Fruit fly (Drosophila melanogaster) whole organism, embryonic: ENCODE measurements around the gene gukh.

Experiments
- Blimp-1 ChIP-seq: fragments of 200-800 bp; sonication (Bioruptor generic); optimal IDR thresholded peaks from 3 replicates; lab custom pipeline; 2018; ENCODE audit warnings: missing biosample characterization, missing genetic modification characterization, mild to moderate bottlenecking, moderate library complexity, missing genetic modification reagents
- Bteb2 ChIP-seq: fragments of 200-800 bp; sonication (Bioruptor generic); optimal IDR thresholded peaks from 2 replicates; lab custom pipeline; 2016; ENCODE audit warnings: missing biosample characterization, missing genetic modification characterization
- CG10654 ChIP-seq: fragments of 200-800 bp; sonication (Bioruptor generic); optimal IDR thresholded peaks from 2 replicates; lab custom pipeline; 2016; ENCODE audit warnings: missing biosample characterization, missing genetic modification characterization
- CG11696 ChIP-seq: fragments of 200-800 bp; sonication (Bioruptor generic); IDR thresholded peaks from 2 replicates; pipeline ENCODE4 v1.3.6; 2022; ENCODE audit warnings: missing biosample characterization, missing genetic modification characterization
- CG12299 ChIP-seq: fragments of 200-800 bp; sonication (Bioruptor generic); optimal IDR thresholded peaks from 2 replicates; lab custom pipeline; 2018; ENCODE audit warnings: missing biosample characterization, mild to moderate bottlenecking, missing genetic modification characterization
- CG13287 ChIP-seq: fragments of 200-800 bp; sonication (Bioruptor generic); IDR thresholded peaks from 2 replicates; pipeline ENCODE4 v1.3.6; 2022; ENCODE audit warnings: missing biosample characterization, missing genetic modification characterization; ENCODE audit not compliant: partially characterized antibody
- CG13296 ChIP-seq: fragments of 200-800 bp; sonication (Bioruptor generic); optimal IDR thresholded peaks from 3 replicates; lab custom pipeline; 2018; ENCODE audit warnings: missing biosample characterization, mild to moderate bottlenecking, missing genetic modification characterization
- CG14014 ChIP-seq: fragments of 200-800 bp; sonication (Bioruptor generic); IDR thresholded peaks from 2 replicates; pipeline ENCODE4 v1.3.6; 2022; ENCODE audit warnings: missing biosample characterization, missing genetic modification characterization
- CG14965 ChIP-seq: fragments of 200-800 bp; sonication (Bioruptor generic); optimal IDR thresholded peaks from 2 replicates; lab custom pipeline; 2016; ENCODE audit warnings: missing biosample characterization, missing genetic modification characterization, borderline replicate concordance
- CG17361 ChIP-seq: fragments of 200-800 bp; sonication (Bioruptor generic); IDR thresholded peaks from 3 replicates; pipeline ENCODE4 v1.3.6; 2022; ENCODE audit warnings: missing biosample characterization, missing genetic modification characterization
- CG17385 ChIP-seq: fragments of 200-800 bp; sonication (Bioruptor generic); optimal IDR thresholded peaks from 3 replicates; lab custom pipeline; 2018; ENCODE audit warnings: missing biosample characterization, mild to moderate bottlenecking, missing genetic modification characterization
- CG17802 ChIP-seq: fragments of 200-800 bp; sonication (Bioruptor generic); optimal IDR thresholded peaks from 2 replicates; lab custom pipeline; 2018; ENCODE audit warnings: missing biosample characterization, mild to moderate bottlenecking, missing genetic modification characterization, moderate library complexity
- CG18764 ChIP-seq: fragments of 200-800 bp; sonication (Bioruptor generic); optimal IDR thresholded peaks from 3 replicates; lab custom pipeline; 2016; ENCODE audit warnings: missing biosample characterization, missing genetic modification characterization
- CG2116 ChIP-seq: fragments of 200-800 bp; sonication (Bioruptor generic); optimal IDR thresholded peaks from 3 replicates; lab custom pipeline; 2018; ENCODE audit warnings: missing biosample characterization, mild to moderate bottlenecking, missing genetic modification characterization
- CG30403 ChIP-seq: fragments of 200-800 bp; sonication (Bioruptor generic); optimal IDR thresholded peaks from 3 replicates; lab custom pipeline; 2016; ENCODE audit warnings: missing biosample characterization, missing genetic modification characterization
- CG31224 ChIP-seq: fragments of 200-800 bp; sonication (Bioruptor generic); IDR thresholded peaks from 2 replicates; pipeline ENCODE4 v1.3.6; 2022; ENCODE audit warnings: missing biosample characterization, missing genetic modification characterization
- CG31441 ChIP-seq: fragments of 200-800 bp; sonication (Bioruptor generic); IDR thresholded peaks from 2 replicates; pipeline ENCODE4 v1.3.6; 2022; ENCODE audit warnings: missing biosample characterization, missing genetic modification characterization
- CG34224 ChIP-seq: fragments of 200-800 bp; sonication (Bioruptor generic); IDR thresholded peaks from 3 replicates; pipeline ENCODE4 v1.3.6; 2022; ENCODE audit warnings: missing biosample characterization, missing genetic modification characterization; ENCODE audit not compliant: partially characterized antibody
- CG7556 ChIP-seq: fragments of 200-800 bp; sonication (Bioruptor generic); optimal IDR thresholded peaks from 2 replicates; lab custom pipeline; 2017; ENCODE audit warnings: missing biosample characterization, mild to moderate bottlenecking, missing genetic modification characterization
- CG8478 ChIP-seq: fragments of >200 bp; optimal IDR thresholded peaks from 2 replicates; lab custom pipeline; 2018
- CG9817 ChIP-seq: fragments of 200-800 bp; sonication (Bioruptor generic); optimal IDR thresholded peaks from 2 replicates; lab custom pipeline; 2018; ENCODE audit warnings: missing biosample characterization, mild to moderate bottlenecking, missing genetic modification characterization, moderate library complexity
- Eip74EF ChIP-seq, 2 experiments: fragments of 200-800 bp in 1 of 2; fragments of >200 bp in 1 of 2; sonication (Bioruptor generic) in 1 of 2; optimal IDR thresholded peaks; 2 replicates each; lab custom pipeline; 2017 to 2019; ENCODE audit warnings: missing biosample characterization in 2 of 2, missing genetic modification characterization in 2 of 2, mild to moderate bottlenecking in 1 of 2, moderate library complexity in 1 of 2
- GATAe ChIP-seq: fragments of 200-800 bp; sonication (Bioruptor generic); conservative IDR thresholded peaks from 2 replicates; pipeline ENCODE4 v1.3.6; 2022; ENCODE audit warnings: missing biosample characterization, missing genetic modification characterization
- HLH4C ChIP-seq: fragments of 200-800 bp; sonication (Bioruptor generic); IDR thresholded peaks from 3 replicates; pipeline ENCODE4 v1.3.6; 2022; ENCODE audit warnings: missing biosample characterization, missing genetic modification characterization; ENCODE audit not compliant: partially characterized antibody
- HLHmδ ChIP-seq: fragments of 200-800 bp; sonication (Bioruptor generic); optimal IDR thresholded peaks from 2 replicates; lab custom pipeline; 2018; ENCODE audit warnings: missing biosample characterization, mild to moderate bottlenecking, missing genetic modification characterization, moderate library complexity
- Hand ChIP-seq: fragments of 200-800 bp; sonication (Bioruptor generic); optimal IDR thresholded peaks from 2 replicates; lab custom pipeline; 2017; ENCODE audit warnings: mild to moderate bottlenecking, missing biosample characterization, missing genetic modification reagents, missing genetic modification characterization
- Nf-YA ChIP-seq: fragments of 200-800 bp; sonication (Bioruptor generic); IDR thresholded peaks from 2 replicates; pipeline ENCODE4 v1.3.6; 2022; ENCODE audit warnings: missing biosample characterization, missing genetic modification characterization
- Opbp ChIP-seq: fragments of 200-800 bp; sonication (Bioruptor generic); IDR thresholded peaks from 3 replicates; pipeline ENCODE4 v1.3.6; 2022; ENCODE audit warnings: missing biosample characterization, missing genetic modification characterization; ENCODE audit not compliant: partially characterized antibody
- Pdp1 ChIP-seq, 2 experiments: fragments of 200-800 bp; sonication (Bioruptor generic); optimal IDR thresholded peaks; 3 replicates each; lab custom pipeline; 2016; ENCODE audit warnings: missing biosample characterization in 2 of 2, missing genetic modification characterization in 2 of 2, mild to moderate bottlenecking in 1 of 2, moderate library complexity in 1 of 2
- Rx ChIP-seq: fragments of 200-800 bp; sonication (Bioruptor generic); IDR thresholded peaks from 2 replicates; pipeline ENCODE4 v1.3.6; 2022; ENCODE audit warnings: missing biosample characterization, missing genetic modification characterization
- Spps ChIP-seq: fragments of 200-800 bp; sonication (Bioruptor generic); optimal IDR thresholded peaks from 2 replicates; lab custom pipeline; 2018; ENCODE audit warnings: missing biosample characterization, mild to moderate bottlenecking, missing genetic modification characterization
- Trl ChIP-seq, 3 experiments: fragments of >200 bp in 2 of 3; fragments of 200-800 bp in 1 of 3; sonication (Bioruptor generic) in 1 of 3; optimal IDR thresholded peaks; 2 replicates in 1 of 3; 3 replicates in 2 of 3; lab custom pipeline; 2016 to 2017; ENCODE audit warnings: missing biosample characterization in 1 of 3, missing genetic modification characterization in 1 of 3
- aop ChIP-seq: fragments of 200-800 bp; sonication (Bioruptor generic); IDR thresholded peaks from 2 replicates; pipeline ENCODE4 v1.3.6; 2022; ENCODE audit warnings: missing biosample characterization, missing genetic modification characterization
- ash1 ChIP-seq: fragments of 200-800 bp; sonication (Bioruptor generic); optimal IDR thresholded peaks from 2 replicates; lab custom pipeline; 2018; ENCODE audit warnings: missing biosample characterization, mild to moderate bottlenecking, missing genetic modification characterization
- cg ChIP-seq: fragments of 200-800 bp; sonication (Bioruptor generic); optimal IDR thresholded peaks from 3 replicates; lab custom pipeline; 2019; ENCODE audit warnings: missing biosample characterization, mild to moderate bottlenecking, missing genetic modification characterization, moderate library complexity
- chn ChIP-seq: fragments of 200-800 bp; sonication (Bioruptor generic); optimal IDR thresholded peaks from 2 replicates; lab custom pipeline; 2016; ENCODE audit warnings: missing biosample characterization, missing genetic modification characterization
- dmrt11E ChIP-seq: fragments of 200-800 bp; sonication (Bioruptor generic); optimal IDR thresholded peaks from 3 replicates; lab custom pipeline; 2018; ENCODE audit warnings: missing biosample characterization, mild to moderate bottlenecking, missing genetic modification characterization, moderate library complexity
- fd102C ChIP-seq: fragments of 200-800 bp; sonication (Bioruptor generic); optimal IDR thresholded peaks from 2 replicates; lab custom pipeline; 2018; ENCODE audit warnings: missing biosample characterization, mild to moderate bottlenecking, missing genetic modification characterization, moderate library complexity
- gro ChIP-seq: fragments of 200-800 bp; sonication (Bioruptor generic); optimal IDR thresholded peaks from 2 replicates; lab custom pipeline; 2016; ENCODE audit warnings: missing biosample characterization, missing genetic modification characterization
- hkb ChIP-seq, 2 experiments: fragments of 200-800 bp in 1 of 2; fragments of >200 bp in 1 of 2; sonication (Bioruptor generic) in 1 of 2; IDR thresholded peaks in 1 of 2; optimal IDR thresholded peaks in 1 of 2; 2 replicates each; pipeline versions ENCODE4 v1.3.6 to Lab custom; 2017 to 2022; ENCODE audit warnings: missing biosample characterization in 1 of 2, missing genetic modification characterization in 1 of 2
- klu ChIP-seq: fragments of 200-800 bp; sonication (Bioruptor generic); IDR thresholded peaks from 2 replicates; pipeline ENCODE4 v1.3.6; 2022; ENCODE audit warnings: missing biosample characterization, missing genetic modification characterization
- pho ChIP-seq: fragments of 200-800 bp; sonication (Bioruptor generic); optimal IDR thresholded peaks from 2 replicates; lab custom pipeline; 2016; ENCODE audit warnings: missing biosample characterization, missing genetic modification characterization
- ranshi ChIP-seq: fragments of 200-800 bp; sonication (Bioruptor generic); IDR thresholded peaks from 2 replicates; pipeline ENCODE4 v1.3.6; 2022; ENCODE audit warnings: missing biosample characterization, missing genetic modification characterization
- schlank ChIP-seq: fragments of 200-800 bp; sonication (Bioruptor generic); optimal IDR thresholded peaks from 2 replicates; lab custom pipeline; 2018; ENCODE audit warnings: missing biosample characterization, mild to moderate bottlenecking, missing genetic modification characterization
- sd ChIP-seq: fragments of 200-800 bp; sonication (Bioruptor generic); optimal IDR thresholded peaks from 3 replicates; lab custom pipeline; 2018; ENCODE audit warnings: missing biosample characterization, mild to moderate bottlenecking, missing genetic modification characterization, moderate library complexity
- sr ChIP-seq: fragments of 200-800 bp; sonication (Bioruptor generic); IDR thresholded peaks from 3 replicates; pipeline ENCODE4 v1.3.6; 2022; ENCODE audit warnings: missing biosample characterization, missing genetic modification characterization
- tll ChIP-seq, 2 experiments: fragments of 200-800 bp in 1 of 2; fragments of >200 bp in 1 of 2; sonication (Bioruptor generic) in 1 of 2; optimal IDR thresholded peaks; 2 replicates each; lab custom pipeline; 2017 to 2019; ENCODE audit warnings: missing biosample characterization in 2 of 2, missing genetic modification characterization in 2 of 2, mild to moderate bottlenecking in 1 of 2, moderate library complexity in 1 of 2
- usp ChIP-seq: fragments of >200 bp; optimal IDR thresholded peaks from 2 replicates; lab custom pipeline; 2017; ENCODE audit warnings: missing biosample characterization, missing genetic modification characterization

The gukh gene

dm6 chr3R:18983614-18984185 lies at the start of gene gukh, which contains the start of gene snRNP-U1-C (continued):
- peak; percentile 89 for TF ChIP-seq CG9817 (tag; lab: Kevin White, UChicago)
- peak; percentile 41 for TF ChIP-seq Bteb2 (GFP tag; lab: Kevin White, UChicago)
- TF ChIP-seq CG31441 (GFP tag; lab: Robert Waterston, UW): peak; percentile 86
- peak; percentile 80 for TF ChIP-seq klu (GFP tag; lab: Robert Waterston, UW)
- TF ChIP-seq CG31224 (GFP tag; lab: Robert Waterston, UW): peak; percentile 75
- TF ChIP-seq Nf-YA (GFP tag; lab: Robert Waterston, UW): peak; percentile 21; the same call in 1 of the 2 replicates
- TF ChIP-seq CG10654 (GFP tag; lab: Kevin White, UChicago): peak; percentile 69
- TF ChIP-seq ranshi (GFP tag; lab: Robert Waterston, UW): peak; percentile 78
- peak; percentile 56 for TF ChIP-seq Hand
- peak; percentile 76 for TF ChIP-seq CG17361
- TF ChIP-seq sr (GFP tag; lab: Robert Waterston, UW): no peak; the same call in 1 of the 3 replicates
- TF ChIP-seq CG17385 (GFP tag; lab: Kevin White, UChicago): peak; percentile 67
- TF ChIP-seq CG17802 (tag; lab: Kevin White, UChicago): peak; percentile 78
- peak; percentile 73 for TF ChIP-seq CG30403 (GFP tag; lab: Kevin White, UChicago)
- peak; percentile 44; the same call in 1 of the 2 replicates for TF ChIP-seq CG11696 (GFP tag; lab: Robert Waterston, UW)
- TF ChIP-seq Spps: peak; percentile 50
- TF ChIP-seq CG34224: peak; percentile 53
- TF ChIP-seq usp: no peak
- peak; percentile 58 for TF ChIP-seq aop (GFP tag; lab: Robert Waterston, UW)
- peak; percentile 66 for TF ChIP-seq sd (tag; lab: Kevin White, UChicago)
- peak; percentile 77 for TF ChIP-seq CG7556 (GFP tag; lab: Kevin White, UChicago)
- TF ChIP-seq gro: peak; percentile 71
- peak; percentile 77 for TF ChIP-seq Blimp-1 (GFP tag; lab: Kevin White, UChicago)
- no peak for TF ChIP-seq CG14965 (GFP tag; lab: Kevin White, UChicago)
- TF ChIP-seq ash1 (GFP tag; lab: Kevin White, UChicago): no peak
- TF ChIP-seq CG12299 (tag; lab: Kevin White, UChicago): peak; percentile 78
- TF ChIP-seq hkb (optimal IDR thresholded peaks at IDR 0.05; lab: Kevin White, UChicago): no peak
- peak; percentile 88 for TF ChIP-seq hkb (GFP tag; IDR thresholded peaks at IDR 0.05; lab: Robert Waterston, UW)
- TF ChIP-seq CG18764 (GFP tag; lab: Kevin White, UChicago): peak; percentile 56
- peak; percentile 31 for TF ChIP-seq chn (GFP tag; lab: Kevin White, UChicago)
- peak; percentile 32 for TF ChIP-seq pho (GFP tag; lab: Kevin White, UChicago)
- peak; percentile 57; the same call in 2 of the 3 replicates for TF ChIP-seq Opbp (GFP tag; lab: Robert Waterston, UW)
- no peak for TF ChIP-seq fd102C (GFP tag; lab: Kevin White, UChicago)
- TF ChIP-seq CG14014 (GFP tag; lab: Robert Waterston, UW): peak; percentile 92
- peak; percentile 48; the same call in 1 of the 3 replicates for TF ChIP-seq HLH4C (GFP tag; lab: Robert Waterston, UW)
- TF ChIP-seq cg (GFP tag; lab: Kevin White, UChicago): no peak
- TF ChIP-seq Pdp1 (GFP tag; optimal IDR thresholded peaks at IDR 0.05; lab: Kevin White, UChicago): peak; percentile 18 to 84
- peak; percentile 74 for TF ChIP-seq CG13296
- TF ChIP-seq Eip74EF (GFP tag; optimal IDR thresholded peaks at IDR 0.05; lab: Kevin White, UChicago): peak in 1 of 2 experiments; percentile 46
- peak; percentile 72 for TF ChIP-seq dmrt11E (tag; lab: Kevin White, UChicago)
- peak; percentile 88 for TF ChIP-seq CG13287
- no peak for TF ChIP-seq Trl (optimal IDR thresholded peaks at IDR 0.05; lab: Kevin White, UChicago)
- TF ChIP-seq Trl (GFP tag; optimal IDR thresholded peaks at IDR 0.05; lab: Kevin White, UChicago): no peak
- peak; percentile 54 for TF ChIP-seq schlank
- TF ChIP-seq CG8478: no peak
- peak; percentile 48 for TF ChIP-seq Rx (GFP tag; lab: Robert Waterston, UW)
- peak in 1 of 2 experiments; percentile 22 for TF ChIP-seq tll (GFP tag; optimal IDR thresholded peaks at IDR 0.05; lab: Kevin White, UChicago)
- TF ChIP-seq GATAe (GFP tag; lab: Robert Waterston, UW): peak; percentile 59; the same call in 1 of the 2 replicates
- peak; percentile 85 for TF ChIP-seq CG2116 (GFP tag; lab: Kevin White, UChicago)
- peak; percentile 6 for TF ChIP-seq HLHmδ (GFP tag; lab: Kevin White, UChicago)
